Fruit fly (Drosophila melanogaster) whole organism, embryonic: ENCODE data around the gene sro.
A peak's percentile ranks its signal among the peaks of the same experiment; 100 is the strongest.

Source experiments
- Abd-B ChIP-seq: fragments of 200-800 bp; sonication (Bioruptor generic); optimal IDR thresholded peaks from 2 replicates; lab custom pipeline; 2018; ENCODE audit warnings: missing biosample characterization, mild to moderate bottlenecking, missing genetic modification characterization, moderate library complexity
- Ada2b ChIP-seq: fragments of 200-800 bp; sonication (Bioruptor generic); IDR thresholded peaks from 2 replicates; pipeline ENCODE4 v1.3.6; 2022; ENCODE audit warnings: missing biosample characterization, missing genetic modification characterization
- Asciz ChIP-seq: fragments of 200-800 bp; sonication (Bioruptor generic); optimal IDR thresholded peaks from 2 replicates; lab custom pipeline; 2017; ENCODE audit warnings: missing biosample characterization, mild to moderate bottlenecking, missing genetic modification characterization, missing genetic modification reagents
- Bteb2 ChIP-seq: fragments of 200-800 bp; sonication (Bioruptor generic); optimal IDR thresholded peaks from 2 replicates; lab custom pipeline; 2016; ENCODE audit warnings: missing biosample characterization, missing genetic modification characterization
- CG10366 ChIP-seq: fragments of 200-800 bp; sonication (Bioruptor generic); IDR thresholded peaks from 2 replicates; pipeline ENCODE4 v1.3.6; 2022; ENCODE audit warnings: missing biosample characterization, missing genetic modification characterization
- CG10959 ChIP-seq: fragments of 200-800 bp; sonication (Bioruptor generic); IDR thresholded peaks from 2 replicates; pipeline ENCODE4 v1.3.6; 2022; ENCODE audit warnings: missing biosample characterization, missing genetic modification characterization
- CG1233 ChIP-seq: fragments of 200-800 bp; sonication (Bioruptor generic); optimal IDR thresholded peaks from 4 replicates; lab custom pipeline; 2018; ENCODE audit warnings: missing biosample characterization, mild to moderate bottlenecking, missing genetic modification characterization
- CG1832 ChIP-seq: fragments of 200-800 bp; sonication (Bioruptor generic); optimal IDR thresholded peaks from 2 replicates; lab custom pipeline; 2017; ENCODE audit warnings: missing biosample characterization, mild to moderate bottlenecking, missing genetic modification characterization, inconsistent platforms
- CG18599 ChIP-seq: fragments of 200-800 bp; sonication (Bioruptor generic); optimal IDR thresholded peaks from 3 replicates; lab custom pipeline; 2017; ENCODE audit warnings: missing biosample characterization, missing genetic modification characterization, mild to moderate bottlenecking, moderate library complexity, missing genetic modification reagents
- CG18619 ChIP-seq: fragments of 200-800 bp; sonication (Bioruptor generic); optimal IDR thresholded peaks from 3 replicates; lab custom pipeline; 2017; ENCODE audit warnings: missing biosample characterization, mild to moderate bottlenecking, missing genetic modification characterization
- CG18764 ChIP-seq: fragments of 200-800 bp; sonication (Bioruptor generic); optimal IDR thresholded peaks from 3 replicates; lab custom pipeline; 2016; ENCODE audit warnings: missing biosample characterization, missing genetic modification characterization
- CG32532 ChIP-seq: fragments of 200-800 bp; sonication (Bioruptor generic); IDR thresholded peaks from 2 replicates; pipeline ENCODE4 v1.3.6; 2022; ENCODE audit warnings: missing biosample characterization, missing genetic modification characterization
- CG33557 ChIP-seq: fragments of 200-800 bp; sonication (Bioruptor generic); optimal IDR thresholded peaks from 2 replicates; lab custom pipeline; 2019; ENCODE audit warnings: missing biosample characterization, mild to moderate bottlenecking, missing genetic modification characterization, moderate library complexity
- CG4854 ChIP-seq: fragments of 200-800 bp; sonication (Bioruptor generic); optimal IDR thresholded peaks from 2 replicates; lab custom pipeline; 2016; ENCODE audit warnings: missing biosample characterization, missing genetic modification characterization, inconsistent platforms
- CG6175 ChIP-seq: fragments of 200-800 bp; sonication (Bioruptor generic); IDR thresholded peaks from 3 replicates; pipeline ENCODE4 v1.3.6; 2022; ENCODE audit warnings: missing biosample characterization, missing genetic modification characterization
- CG6791 ChIP-seq: fragments of 200-800 bp; sonication (Bioruptor generic); IDR thresholded peaks from 3 replicates; pipeline ENCODE4 v1.3.6; 2022; ENCODE audit warnings: missing biosample characterization, missing genetic modification characterization; ENCODE audit not compliant: partially characterized antibody
- CG7271 ChIP-seq: fragments of 200-800 bp; sonication (Bioruptor generic); optimal IDR thresholded peaks from 2 replicates; lab custom pipeline; 2018; ENCODE audit warnings: missing biosample characterization, mild to moderate bottlenecking, missing genetic modification characterization, moderate library complexity
- CG8765 ChIP-seq: fragments of 200-800 bp; sonication (Bioruptor generic); IDR thresholded peaks from 2 replicates; pipeline ENCODE4 v1.3.6; 2022; ENCODE audit warnings: missing biosample characterization, missing genetic modification characterization
- CkIIα-i1 ChIP-seq: fragments of 200-800 bp; sonication (Bioruptor generic); IDR thresholded peaks from 2 replicates; pipeline ENCODE4 v1.3.6; 2022; ENCODE audit warnings: missing biosample characterization, missing genetic modification characterization
- Doc2 ChIP-seq: fragments of 200-800 bp; sonication (Bioruptor generic); IDR thresholded peaks from 2 replicates; pipeline ENCODE4 v1.3.6; 2022; ENCODE audit warnings: missing biosample characterization, missing genetic modification characterization
- Doc3 ChIP-seq: fragments of 200-800 bp; sonication (Bioruptor generic); IDR thresholded peaks from 3 replicates; pipeline ENCODE4 v1.3.6; 2022; ENCODE audit warnings: missing biosample characterization, missing genetic modification characterization; ENCODE audit not compliant: partially characterized antibody
- Fer1 ChIP-seq: fragments of 200-800 bp; sonication (Bioruptor generic); optimal IDR thresholded peaks from 2 replicates; lab custom pipeline; 2017; ENCODE audit warnings: missing biosample characterization, mild to moderate bottlenecking, missing genetic modification characterization
- HLH54F ChIP-seq: fragments of 200-800 bp; sonication (Bioruptor generic); optimal IDR thresholded peaks from 3 replicates; lab custom pipeline; 2016; ENCODE audit warnings: missing biosample characterization, missing genetic modification characterization
- Hey ChIP-seq: fragments of 200-800 bp; sonication (Bioruptor generic); optimal IDR thresholded peaks from 3 replicates; lab custom pipeline; 2018; ENCODE audit warnings: missing biosample characterization, mild to moderate bottlenecking, missing genetic modification characterization
- Hr39 ChIP-seq: fragments of >200 bp; optimal IDR thresholded peaks from 2 replicates; lab custom pipeline; 2017
- MBD-R2 ChIP-seq: fragments of 200-800 bp; sonication (Bioruptor generic); IDR thresholded peaks from 2 replicates; pipeline ENCODE4 v1.3.6; 2022; ENCODE audit warnings: missing biosample characterization, missing genetic modification characterization
- MESR4 ChIP-seq: fragments of 200-800 bp; sonication (Bioruptor generic); optimal IDR thresholded peaks from 2 replicates; lab custom pipeline; 2018; ENCODE audit warnings: missing biosample characterization, mild to moderate bottlenecking, missing genetic modification characterization, moderate library complexity
- Rfx ChIP-seq: fragments of 200-800 bp; sonication (Bioruptor generic); IDR thresholded peaks from 2 replicates; pipeline ENCODE4 v1.3.6; 2022; ENCODE audit warnings: missing biosample characterization, missing genetic modification characterization
- Six4 ChIP-seq: fragments of 200-800 bp; sonication (Bioruptor generic); optimal IDR thresholded peaks from 2 replicates; lab custom pipeline; 2016; ENCODE audit warnings: missing biosample characterization, missing genetic modification characterization
- Stat92E ChIP-seq, 3 experiments: fragments of >200 bp in 2 of 3; fragments of 200-800 bp in 1 of 3; sonication (Bioruptor generic) in 1 of 3; optimal IDR thresholded peaks; 2 replicates each; lab custom pipeline; 2017 to 2019; ENCODE audit warnings: missing biosample characterization in 3 of 3, missing genetic modification characterization in 3 of 3, mild to moderate bottlenecking in 1 of 3, moderate library complexity in 1 of 3
- al ChIP-seq: fragments of 200-800 bp; sonication (Bioruptor generic); IDR thresholded peaks from 2 replicates; pipeline ENCODE4 v1.3.6; 2022; ENCODE audit warnings: missing biosample characterization, missing genetic modification characterization
- amos ChIP-seq: fragments of 200-800 bp; sonication (Bioruptor generic); IDR thresholded peaks from 2 replicates; pipeline ENCODE4 v1.3.6; 2022; ENCODE audit warnings: missing biosample characterization, missing genetic modification characterization; ENCODE audit not compliant: partially characterized antibody
- cato ChIP-seq: fragments of 200-800 bp; sonication (Bioruptor generic); optimal IDR thresholded peaks from 2 replicates; lab custom pipeline; 2016; ENCODE audit warnings: missing biosample characterization, missing genetic modification characterization, borderline replicate concordance
- cg ChIP-seq: fragments of 200-800 bp; sonication (Bioruptor generic); optimal IDR thresholded peaks from 3 replicates; lab custom pipeline; 2019; ENCODE audit warnings: missing biosample characterization, mild to moderate bottlenecking, missing genetic modification characterization, moderate library complexity
- dati ChIP-seq: fragments of 200-800 bp; sonication (Bioruptor generic); IDR thresholded peaks from 2 replicates; pipeline ENCODE4 v1.3.6; 2022; ENCODE audit warnings: missing biosample characterization, missing genetic modification characterization
- grn ChIP-seq: fragments of 200-800 bp; sonication (Bioruptor generic); optimal IDR thresholded peaks from 3 replicates; lab custom pipeline; 2017; ENCODE audit warnings: missing biosample characterization, missing genetic modification characterization
- gsb ChIP-seq: fragments of 200-800 bp; sonication (Bioruptor generic); IDR thresholded peaks from 2 replicates; pipeline ENCODE4 v1.3.6; 2022; ENCODE audit warnings: missing biosample characterization, missing genetic modification characterization
- h ChIP-seq: fragments of >200 bp; optimal IDR thresholded peaks from 2 replicates; lab custom pipeline; 2017
- hb ChIP-seq: fragments of 200-800 bp; sonication (Bioruptor generic); IDR thresholded peaks from 3 replicates; pipeline ENCODE4 v1.3.6; 2022; ENCODE audit warnings: missing biosample characterization, missing genetic modification characterization; ENCODE audit not compliant: partially characterized antibody
- nau ChIP-seq: fragments of 200-800 bp; sonication (Bioruptor generic); optimal IDR thresholded peaks from 3 replicates; lab custom pipeline; 2017; ENCODE audit warnings: missing biosample characterization, mild to moderate bottlenecking, missing genetic modification characterization, missing genetic modification reagents
- nerfin-2 ChIP-seq: fragments of 200-800 bp; sonication (Bioruptor generic); IDR thresholded peaks from 2 replicates; pipeline ENCODE4 v1.3.6; 2022; ENCODE audit warnings: missing biosample characterization, missing genetic modification characterization; ENCODE audit not compliant: partially characterized antibody
- odd ChIP-seq: fragments of 200-800 bp; sonication (Bioruptor generic); optimal IDR thresholded peaks from 2 replicates; lab custom pipeline; 2017; ENCODE audit warnings: missing biosample characterization, mild to moderate bottlenecking, missing genetic modification characterization
- pum ChIP-seq: fragments of 200-800 bp; sonication (Bioruptor generic); optimal IDR thresholded peaks from 2 replicates; lab custom pipeline; 2016; ENCODE audit warnings: missing biosample characterization, missing genetic modification characterization
- sd ChIP-seq: fragments of 200-800 bp; sonication (Bioruptor generic); optimal IDR thresholded peaks from 3 replicates; lab custom pipeline; 2018; ENCODE audit warnings: missing biosample characterization, mild to moderate bottlenecking, missing genetic modification characterization, moderate library complexity
- so ChIP-seq: fragments of 200-800 bp; sonication (Bioruptor generic); IDR thresholded peaks from 3 replicates; pipeline ENCODE4 v1.3.6; 2022; ENCODE audit warnings: missing biosample characterization, missing genetic modification characterization
- tap ChIP-seq: fragments of 200-800 bp; optimal IDR thresholded peaks from 3 replicates; lab custom pipeline; 2019; ENCODE audit warnings: missing biosample characterization, mild to moderate bottlenecking, missing genetic modification characterization, moderate library complexity
- trem ChIP-seq: fragments of 200-800 bp; optimal IDR thresholded peaks from 3 replicates; lab custom pipeline; 2019; ENCODE audit warnings: missing biosample characterization, mild to moderate bottlenecking, missing genetic modification characterization, moderate library complexity
- ttk ChIP-seq: fragments of 200-800 bp; sonication (Bioruptor generic); IDR thresholded peaks from 2 replicates; pipeline ENCODE4 v2.1.2; 2022; ENCODE audit warnings: missing biosample characterization, missing genetic modification characterization
- unc-4 ChIP-seq: fragments of 200-800 bp; sonication (Bioruptor generic); IDR thresholded peaks from 2 replicates; pipeline ENCODE4 v1.3.6; 2022; ENCODE audit warnings: missing biosample characterization, missing genetic modification characterization; ENCODE audit not compliant: partially characterized antibody
- usp ChIP-seq: fragments of >200 bp; optimal IDR thresholded peaks from 2 replicates; lab custom pipeline; 2017; ENCODE audit warnings: missing biosample characterization, missing genetic modification characterization

The sro gene

dm6 chr3R:29772795-29773331, 21.5 kb upstream of the sro start (continued):
- TF ChIP-seq CG1233 (GFP tag; lab: Kevin White, UChicago), result no peak
- TF ChIP-seq Bteb2 (GFP tag; lab: Kevin White, UChicago), result no peak
- TF ChIP-seq MBD-R2 (GFP tag; lab: Robert Waterston, UW), result no peak; the same call in 1 of the 2 replicates
- no peak for TF ChIP-seq CG10366
- TF ChIP-seq Six4 (GFP tag; lab: Kevin White, UChicago), result no peak
- peak; percentile 84; the same call in 2 of the 3 replicates for TF ChIP-seq CG6175 (GFP tag; lab: Robert Waterston, UW)
- TF ChIP-seq CG6791 (GFP tag; lab: Robert Waterston, UW), result no peak; the same call in 2 of the 3 replicates
- 0 out of 2 replicates have a peak, but pooled peaks have one; percentile 6 for TF ChIP-seq CG8765 (GFP tag; lab: Robert Waterston, UW)
- TF ChIP-seq hb (GFP tag; lab: Robert Waterston, UW), result no peak
- no peak for TF ChIP-seq ttk (GFP tag; lab: Robert Waterston, UW)
- no peak for TF ChIP-seq CG4854 (GFP tag; lab: Kevin White, UChicago)
- no peak for TF ChIP-seq Asciz (GFP tag; lab: Kevin White, UChicago)
- TF ChIP-seq sd (tag; lab: Kevin White, UChicago), result peak; percentile 94
- peak; percentile 69 for TF ChIP-seq CG18599 (GFP tag; lab: Kevin White, UChicago)
- TF ChIP-seq Doc3, result 0 out of 3 replicates have a peak, but pooled peaks have one; percentile 35
- peak; percentile 65; the same call in 2 of the 3 replicates for TF ChIP-seq so (GFP tag; lab: Robert Waterston, UW)
- no peak for TF ChIP-seq trem (tag; lab: Kevin White, UChicago)
- TF ChIP-seq amos (GFP tag; lab: Robert Waterston, UW), result peak; percentile 29; the same call in 1 of the 2 replicates
- TF ChIP-seq nau (GFP tag; lab: Kevin White, UChicago), result peak; percentile 35
- no peak for TF ChIP-seq Hr39 (lab: Kevin White, UChicago)
- TF ChIP-seq HLH54F (GFP tag; lab: Kevin White, UChicago), result no peak
- no peak for TF ChIP-seq CG33557
- peak; percentile 14 for TF ChIP-seq odd (GFP tag; lab: Kevin White, UChicago)
- no peak for TF ChIP-seq usp
- peak; percentile 34; the same call in 1 of the 2 replicates for TF ChIP-seq unc-4 (GFP tag; lab: Robert Waterston, UW)
- no peak for TF ChIP-seq CkIIα-i1 (GFP tag; lab: Robert Waterston, UW)
- TF ChIP-seq al (GFP tag; lab: Robert Waterston, UW), result 0 out of 2 replicates have a peak, but pooled peaks have one; percentile 19
- no peak for TF ChIP-seq MESR4
- no peak for TF ChIP-seq CG7271
- no peak for TF ChIP-seq h (lab: Kevin White, UChicago)
- peak; percentile 59; the same call in 1 of the 2 replicates for TF ChIP-seq CG32532 (GFP tag; lab: Robert Waterston, UW)
- peak; percentile 99 for TF ChIP-seq CG1832 (GFP tag; lab: Kevin White, UChicago)
- TF ChIP-seq cg (GFP tag; lab: Kevin White, UChicago), result peak; percentile 93
- TF ChIP-seq Ada2b (GFP tag; lab: Robert Waterston, UW), result no peak
- TF ChIP-seq Stat92E (GFP tag; optimal IDR thresholded peaks at IDR 0.05; lab: Kevin White, UChicago), result peak in 1 of 3 experiments; percentile 19
- no peak for TF ChIP-seq CG18764
- TF ChIP-seq pum, result no peak
- no peak for TF ChIP-seq dati (GFP tag; lab: Robert Waterston, UW)
- peak; percentile 5 for TF ChIP-seq tap (tag; lab: Kevin White, UChicago)
- no peak for TF ChIP-seq Doc2 (GFP tag; lab: Robert Waterston, UW)
- peak; percentile 4 for TF ChIP-seq Abd-B
- no peak for TF ChIP-seq cato
- TF ChIP-seq Hey (tag; lab: Kevin White, UChicago), result peak; percentile 51
- peak; percentile 64 for TF ChIP-seq Fer1 (GFP tag; lab: Kevin White, UChicago)
- 0 out of 2 replicates have a peak, but pooled peaks have one; percentile 16 for TF ChIP-seq CG10959 (GFP tag; lab: Robert Waterston, UW)
- TF ChIP-seq CG18619 (GFP tag; lab: Kevin White, UChicago), result no peak
- peak; percentile 22; the same call in 1 of the 2 replicates for TF ChIP-seq Rfx (GFP tag; lab: Robert Waterston, UW)
- peak; percentile 41; the same call in 1 of the 2 replicates for TF ChIP-seq nerfin-2 (GFP tag; lab: Robert Waterston, UW)
- peak; percentile 82 for TF ChIP-seq grn (GFP tag; lab: Kevin White, UChicago)
- no peak for TF ChIP-seq gsb (GFP tag; lab: Robert Waterston, UW)
